Worm (Caenorhabditis elegans) whole organism, young adult: Measurements from ENCODE around the gene F13A2.10.

ENCODE experiments used
- B0261.1 ChIP-seq: sonication (generic microtip); optimal IDR thresholded peaks from 2 replicates; lab custom pipeline; 2016; ENCODE audit warnings: mild to moderate bottlenecking, missing genetic modification characterization, moderate library complexity, missing compliant biosample characterization
- C17E4.6 ChIP-seq: fragments of 200-800 bp; sonication (Bioruptor generic); IDR thresholded peaks from 2 replicates; pipeline ENCODE4 v1.3.6; 2022; ENCODE audit warnings: missing genetic modification reagents, missing genetic modification characterization, missing compliant biosample characterization
- D2030.7 ChIP-seq: fragments of 200-800 bp; sonication (Bioruptor generic); IDR thresholded peaks from 2 replicates; pipeline ENCODE4 v1.3.6; 2022; ENCODE audit warnings: missing genetic modification reagents, missing genetic modification characterization, missing compliant biosample characterization
- F23B12.7 ChIP-seq: sonication (generic microtip); optimal IDR thresholded peaks from 2 replicates; lab custom pipeline; 2017; ENCODE audit warnings: missing genetic modification characterization, mild to moderate bottlenecking, missing compliant biosample characterization, antibody characterized with exemption, moderate library complexity; ENCODE audit not compliant: insufficient read depth
- F57C9.4 ChIP-seq: sonication (generic microtip); optimal IDR thresholded peaks from 2 replicates; lab custom pipeline; 2017; ENCODE audit warnings: mild to moderate bottlenecking, missing genetic modification characterization, missing compliant biosample characterization
- K11D2.4 ChIP-seq: fragments of 200-800 bp; sonication (Bioruptor generic); IDR thresholded peaks from 2 replicates; pipeline ENCODE4 v1.3.6; 2022; ENCODE audit warnings: missing genetic modification reagents, missing genetic modification characterization, missing compliant biosample characterization
- Y56A3A.18 ChIP-seq: fragments of 200-800 bp; sonication (Bioruptor generic); IDR thresholded peaks from 2 replicates; pipeline ENCODE4 v1.3.6; 2022; ENCODE audit warnings: missing genetic modification reagents, missing genetic modification characterization, missing compliant biosample characterization
- Y67H2A.10 ChIP-seq: fragments of 200-800 bp; sonication (Bioruptor generic); conservative IDR thresholded peaks from 2 replicates; pipeline ENCODE4 v1.3.6; 2022; ENCODE audit warnings: missing genetic modification reagents, missing genetic modification characterization, missing compliant biosample characterization
- akir-1 ChIP-seq: fragments of 200-800 bp; sonication (Bioruptor generic); optimal IDR thresholded peaks from 2 replicates; lab custom pipeline; 2018; ENCODE audit warnings: mild to moderate bottlenecking, missing genetic modification characterization, moderate library complexity, missing compliant biosample characterization
- aptf-2 ChIP-seq: fragments of 200-800 bp; sonication (Bioruptor generic); conservative IDR thresholded peaks from 2 replicates; pipeline ENCODE4 v1.3.6; 2022; ENCODE audit warnings: missing genetic modification reagents, missing genetic modification characterization, missing compliant biosample characterization
- attf-5 ChIP-seq: fragments of 200-800 bp; sonication (Bioruptor generic); optimal IDR thresholded peaks from 2 replicates; lab custom pipeline; 2018; ENCODE audit warnings: mild to moderate bottlenecking, missing genetic modification characterization, missing compliant biosample characterization
- bed-1 ChIP-seq: fragments of 200-800 bp; sonication (Bioruptor generic); IDR thresholded peaks from 2 replicates; pipeline ENCODE4 v1.3.6; 2022; ENCODE audit warnings: missing genetic modification reagents, missing genetic modification characterization, missing compliant biosample characterization
- ccch-3 ChIP-seq: fragments of 200-800 bp; sonication (Bioruptor generic); optimal IDR thresholded peaks from 2 replicates; lab custom pipeline; 2018; ENCODE audit warnings: mild to moderate bottlenecking, missing genetic modification characterization, missing compliant biosample characterization
- cebp-1 ChIP-seq, 2 experiments: fragments of 200-800 bp in 1 of 2; sonication (Bioruptor generic) in 1 of 2; sonication (generic microtip) in 1 of 2; IDR thresholded peaks in 1 of 2; optimal IDR thresholded peaks in 1 of 2; 2 replicates each; pipeline versions ENCODE4 v1.3.6 to Lab custom; 2017 to 2022; ENCODE audit warnings: missing compliant biosample characterization in 2 of 2, missing genetic modification characterization in 2 of 2, mild to moderate bottlenecking in 1 of 2, missing genetic modification reagents in 1 of 2, moderate library complexity in 1 of 2
- cebp-2 ChIP-seq: fragments of 200-800 bp; sonication (Bioruptor generic); IDR thresholded peaks from 2 replicates; pipeline ENCODE4 v1.3.6; 2022; ENCODE audit warnings: missing genetic modification characterization, missing compliant biosample characterization
- ceh-100 ChIP-seq: fragments of 200-800 bp; sonication (Bioruptor generic); IDR thresholded peaks from 2 replicates; pipeline ENCODE4 v1.3.6; 2022; ENCODE audit warnings: missing genetic modification reagents, missing genetic modification characterization, missing compliant biosample characterization
- ceh-58 ChIP-seq: fragments of 200-800 bp; sonication (Bioruptor generic); IDR thresholded peaks from 2 replicates; pipeline ENCODE4 v1.3.6; 2022; ENCODE audit warnings: missing genetic modification characterization, missing compliant biosample characterization
- ceh-91 ChIP-seq: fragments of 200-800 bp; sonication (Bioruptor generic); IDR thresholded peaks from 2 replicates; pipeline ENCODE4 v1.3.6; 2022; ENCODE audit warnings: missing genetic modification reagents, missing genetic modification characterization, missing compliant biosample characterization
- dpl-1 ChIP-seq: fragments of 150-350 bp; optimal IDR thresholded peaks from 2 replicates; lab custom pipeline; 2014; ENCODE audit warnings: missing biosample characterization, missing genetic modification reagents, missing genetic modification characterization
- efl-1 ChIP-seq: fragments of 150-350 bp; optimal IDR thresholded peaks from 2 replicates; lab custom pipeline; 2014; ENCODE audit warnings: missing biosample characterization, missing genetic modification reagents, missing genetic modification characterization
- egl-18 ChIP-seq: fragments of 200-800 bp; sonication (Bioruptor generic); IDR thresholded peaks from 2 replicates; pipeline ENCODE4 v1.3.6; 2022; ENCODE audit warnings: missing genetic modification reagents, missing genetic modification characterization, missing compliant biosample characterization
- egrh-3 ChIP-seq: fragments of 200-800 bp; sonication (Bioruptor generic); IDR thresholded peaks from 2 replicates; pipeline ENCODE4 v1.3.6; 2022; ENCODE audit warnings: missing genetic modification reagents, missing genetic modification characterization, missing compliant biosample characterization
- let-607 ChIP-seq, 2 experiments: fragments of 200-800 bp in 1 of 2; sonication (Bioruptor generic) in 1 of 2; sonication (generic microtip) in 1 of 2; optimal IDR thresholded peaks; 2 replicates each; lab custom pipeline; 2016 to 2018; ENCODE audit warnings: mild to moderate bottlenecking in 2 of 2, missing compliant biosample characterization in 2 of 2, missing genetic modification characterization in 2 of 2, moderate library complexity in 2 of 2, missing genotype in 1 of 2
- lin-26 ChIP-seq: fragments of 200-800 bp; sonication (Bioruptor generic); IDR thresholded peaks from 2 replicates; pipeline ENCODE4 v1.3.6; 2022; ENCODE audit warnings: missing genetic modification reagents, missing genetic modification characterization, missing compliant biosample characterization
- lin-40 ChIP-seq: sonication (generic microtip); optimal IDR thresholded peaks from 2 replicates; lab custom pipeline; 2016; ENCODE audit warnings: missing genetic modification characterization, mild to moderate bottlenecking, missing compliant biosample characterization, missing genotype, missing genetic modification reagents
- lin-54 ChIP-seq: fragments of 200-800 bp; sonication (Bioruptor generic); optimal IDR thresholded peaks from 2 replicates; lab custom pipeline; 2018; ENCODE audit warnings: mild to moderate bottlenecking, missing genetic modification characterization, missing compliant biosample characterization
- madf-3 ChIP-seq: fragments of 200-800 bp; sonication (Bioruptor generic); IDR thresholded peaks from 2 replicates; pipeline ENCODE4 v1.3.6; 2022; ENCODE audit warnings: missing genetic modification reagents, missing genetic modification characterization, missing compliant biosample characterization
- nhr-80 ChIP-seq: sonication (generic microtip); optimal IDR thresholded peaks from 2 replicates; lab custom pipeline; 2016; ENCODE audit warnings: missing genetic modification characterization, missing compliant biosample characterization
- rec-8 ChIP-seq, 2 experiments: sonication (generic microtip); optimal IDR thresholded peaks; 2 replicates each; lab custom pipeline; 2016; ENCODE audit warnings: mild to moderate bottlenecking in 2 of 2, missing genetic modification characterization in 2 of 2, missing genetic modification reagents in 2 of 2, missing genotype in 2 of 2, missing biosample characterization in 1 of 2, missing compliant biosample characterization in 1 of 2, moderate library complexity in 1 of 2
- sea-2 ChIP-seq: fragments of 200-800 bp; sonication (Bioruptor generic); IDR thresholded peaks from 2 replicates; pipeline ENCODE4 v1.3.6; 2022; ENCODE audit warnings: missing genetic modification characterization, missing compliant biosample characterization
- snpc-1.1 ChIP-seq: sonication (generic microtip); optimal IDR thresholded peaks from 2 replicates; lab custom pipeline; 2017; ENCODE audit warnings: missing genetic modification characterization, mild to moderate bottlenecking, missing compliant biosample characterization, antibody characterized with exemption, moderate library complexity, missing genotype, missing genetic modification reagents; ENCODE audit not compliant: insufficient read depth
- snpc-1.3 ChIP-seq: sonication (generic microtip); optimal IDR thresholded peaks from 2 replicates; lab custom pipeline; 2017; ENCODE audit warnings: missing genetic modification characterization, mild to moderate bottlenecking, missing compliant biosample characterization, antibody characterized with exemption, moderate library complexity, missing genotype, missing genetic modification reagents; ENCODE audit not compliant: insufficient read depth
- snpc-4 ChIP-seq, 5 experiments: fragments of 150-350 bp in 1 of 5; sonication (generic microtip) in 4 of 5; optimal IDR thresholded peaks; 2 replicates each; lab custom pipeline; 2014 to 2018; ENCODE audit warnings: missing genetic modification characterization in 5 of 5, missing biosample characterization in 3 of 5, antibody characterized with exemption in 2 of 5, mild to moderate bottlenecking in 2 of 5, missing compliant biosample characterization in 2 of 5, missing genotype in 2 of 5, moderate library complexity in 2 of 5, missing genetic modification reagents in 1 of 5
- somi-1 ChIP-seq: fragments of 200-800 bp; sonication (Bioruptor generic); optimal IDR thresholded peaks from 2 replicates; lab custom pipeline; 2018; ENCODE audit warnings: mild to moderate bottlenecking, missing genetic modification characterization, missing compliant biosample characterization
- tbx-9 ChIP-seq: sonication (generic microtip); optimal IDR thresholded peaks from 2 replicates; lab custom pipeline; 2016; ENCODE audit warnings: borderline replicate concordance, missing genetic modification characterization, inconsistent platforms, missing compliant biosample characterization
- xnd-1 ChIP-seq: sonication (generic microtip); optimal IDR thresholded peaks from 2 replicates; lab custom pipeline; 2016; ENCODE audit warnings: missing genotype, missing genetic modification reagents, missing genetic modification characterization, missing compliant biosample characterization
- ztf-26 ChIP-seq: sonication (generic microtip); optimal IDR thresholded peaks from 2 replicates; lab custom pipeline; 2017; ENCODE audit warnings: missing genetic modification characterization, missing compliant biosample characterization

Gene F13A2.10

DNA sequence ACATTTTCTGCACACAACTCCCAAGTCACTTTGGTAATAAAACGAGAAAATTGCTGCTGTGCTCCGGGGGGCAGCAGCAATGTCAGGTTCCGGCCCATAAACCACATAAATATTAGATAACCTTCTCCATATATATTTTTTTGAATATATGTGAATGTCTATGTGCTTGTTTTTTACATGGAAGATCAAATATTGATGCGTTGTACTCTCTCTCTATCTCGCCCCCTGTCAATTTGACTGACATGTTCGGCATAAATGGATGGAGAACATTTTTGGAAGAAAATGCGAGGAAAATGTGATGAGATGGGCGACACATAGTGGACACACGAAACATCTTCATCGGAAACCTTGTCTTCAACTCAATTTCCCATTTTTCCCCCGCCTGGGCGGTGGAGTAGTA is 26.1 kb downstream of the F13A2.10 start:
- TF ChIP-seq let-607 (tag; optimal IDR thresholded peaks at IDR 0.05; lab: Kevin White, UChicago) (peak in 1 of 2 experiments; percentile 62), ceh-91 (GFP tag; lab: Robert Waterston, UW) (no peak), nhr-80 (tag; lab: Kevin White, UChicago) (peak; percentile 24)

DNA sequence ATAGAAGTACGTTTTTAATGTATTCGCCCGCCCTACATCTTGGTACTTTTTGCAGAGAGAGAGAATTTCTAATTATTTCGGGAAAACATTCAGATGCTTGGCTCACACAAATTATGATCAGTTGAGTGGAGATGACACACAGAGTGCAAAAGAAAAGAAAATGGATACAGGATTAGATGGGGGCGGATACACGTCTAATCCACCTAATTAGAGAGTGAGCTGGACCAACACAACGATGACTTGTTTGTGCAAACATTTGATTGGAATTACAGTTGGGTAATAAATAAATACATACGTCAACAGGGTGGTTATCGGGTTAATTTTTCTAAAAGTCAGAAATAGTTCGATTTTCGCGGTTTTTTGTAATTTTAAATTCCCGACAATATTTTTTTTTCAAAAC is 26.9 kb downstream of the F13A2.10 start:
- TF ChIP-seq rec-8 (tag; optimal IDR thresholded peaks at IDR 0.05; lab: Kevin White, UChicago) (no peak), snpc-1.1 (tag; lab: Kevin White, UChicago) (no peak), egl-18 (GFP tag; lab: Robert Waterston, UW) (no peak), ceh-58 (no peak), nhr-80 (tag; lab: Kevin White, UChicago) (no peak), Y56A3A.18 (GFP tag; lab: Robert Waterston, UW) (no peak), tbx-9 (tag; lab: Kevin White, UChicago) (no peak), xnd-1 (tag; lab: Kevin White, UChicago) (no peak), let-607 (tag; optimal IDR thresholded peaks at IDR 0.05; lab: Kevin White, UChicago) (no peak), B0261.1 (tag; lab: Kevin White, UChicago) (no peak), madf-3 (GFP tag; lab: Robert Waterston, UW) (no peak), egrh-3 (GFP tag; lab: Robert Waterston, UW) (no peak)

DNA sequence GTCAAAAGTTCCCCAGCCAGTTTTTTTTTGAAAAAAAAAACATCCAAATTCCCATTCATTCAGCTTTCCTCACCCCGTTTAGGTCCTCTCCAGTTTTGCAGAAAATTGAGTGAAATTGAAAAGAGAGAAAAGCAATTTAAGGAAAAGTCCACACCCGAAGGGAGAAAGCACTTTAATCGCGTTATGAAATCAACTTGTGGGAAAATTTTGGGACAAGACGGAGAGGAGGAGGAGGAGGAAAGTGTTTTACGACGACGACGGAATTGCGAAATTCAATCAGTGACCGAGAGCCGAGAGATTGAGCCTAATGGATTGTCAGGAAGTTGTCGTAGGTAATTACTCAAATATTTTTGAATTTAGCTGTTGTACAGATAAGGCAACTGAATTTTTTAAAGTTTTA is 28.7 kb downstream of the F13A2.10 start:
- no peak for TF ChIP-seq let-607 (tag; optimal IDR thresholded peaks at IDR 0.05; lab: Kevin White, UChicago)
- TF ChIP-seq cebp-1 (GFP tag; IDR thresholded peaks at IDR 0.05; lab: Robert Waterston, UW) = peak; percentile 65; the same call in 1 of the 2 replicates
- peak; percentile 94 for TF ChIP-seq cebp-1 (tag; optimal IDR thresholded peaks at IDR 0.05; lab: Kevin White, UChicago)
- no peak for TF ChIP-seq D2030.7
- no peak for TF ChIP-seq attf-5
- TF ChIP-seq bed-1 (GFP tag; lab: Robert Waterston, UW) = no peak

DNA sequence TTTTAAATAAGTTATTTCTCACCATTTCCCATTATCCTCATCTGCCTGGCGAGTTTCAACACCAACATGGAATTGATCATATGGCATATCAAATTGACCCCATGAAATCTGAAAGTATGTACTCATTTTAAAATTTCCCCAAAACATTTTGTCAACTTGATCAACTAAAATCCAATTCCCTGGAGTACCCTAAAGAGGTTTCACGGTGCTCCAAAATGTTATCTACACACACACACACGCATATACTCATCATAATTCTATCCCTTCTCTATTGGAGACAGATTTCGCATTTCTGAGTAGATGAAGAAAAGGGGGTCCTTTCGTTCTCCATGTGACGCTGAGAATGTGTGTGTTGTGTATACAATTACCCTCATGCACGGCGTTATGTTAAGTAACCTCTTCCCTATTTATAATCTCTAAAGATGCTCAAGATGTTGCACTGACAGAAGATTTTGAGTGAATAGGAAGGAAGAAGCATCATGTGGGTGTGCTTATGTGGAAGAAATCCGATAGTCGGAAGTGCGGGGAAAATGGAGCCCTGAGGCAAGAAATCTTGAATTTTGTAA is 29.9 kb downstream of the F13A2.10 start:
- TF ChIP-seq ztf-26 (tag; lab: Kevin White, UChicago) (no peak), F57C9.4 (tag; lab: Kevin White, UChicago) (no peak), somi-1 (no peak), K11D2.4 (GFP tag; lab: Robert Waterston, UW) (no peak), akir-1 (GFP tag; lab: Kevin White, UChicago) (no peak), ccch-3 (GFP tag; lab: Kevin White, UChicago) (no peak)

DNA sequence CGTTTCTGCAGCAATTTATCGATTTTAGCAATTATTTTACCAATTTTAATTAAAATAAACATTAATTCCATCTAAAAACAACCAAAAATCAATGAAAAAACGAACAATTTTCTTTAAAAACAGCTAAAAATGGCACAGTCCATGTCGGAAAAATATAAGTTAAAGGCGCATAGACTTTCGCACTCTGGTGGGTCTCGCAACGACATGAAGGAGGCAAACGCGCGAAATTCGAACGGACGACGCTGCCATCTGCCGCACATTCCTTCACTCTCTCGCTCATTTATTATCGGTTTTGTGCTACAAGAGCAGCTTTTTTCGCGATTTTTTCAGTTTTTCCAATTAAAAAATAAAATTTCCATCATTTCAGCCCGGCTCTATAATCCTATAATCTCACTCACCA is 39.3 kb downstream of the F13A2.10 start, which contains the start of gene mcm-7:
Gene mcm-7 (plus strand): TSS at position 368 of the 400 bp plus-strand sequence.
- no peak for TF ChIP-seq cebp-1 (GFP tag; IDR thresholded peaks at IDR 0.05; lab: Robert Waterston, UW)
- peak; percentile 41 for TF ChIP-seq cebp-1 (tag; optimal IDR thresholded peaks at IDR 0.05; lab: Kevin White, UChicago)
- peak; percentile 27 for TF ChIP-seq snpc-1.3 (tag; lab: Kevin White, UChicago)
- TF ChIP-seq snpc-4 (GFP tag; optimal IDR thresholded peaks at IDR 0.05; lab: Kevin White, UChicago) = no peak
- peak in 2 of 4 experiments; percentile 49 to 59 for TF ChIP-seq snpc-4 (tag; optimal IDR thresholded peaks at IDR 0.05; lab: Kevin White, UChicago)
- TF ChIP-seq F23B12.7 (tag; lab: Kevin White, UChicago) = peak; percentile 45
- no peak for TF ChIP-seq sea-2 (GFP tag; lab: Robert Waterston, UW)
- no peak for TF ChIP-seq somi-1
- no peak for TF ChIP-seq lin-26 (GFP tag; lab: Robert Waterston, UW)
- no peak for TF ChIP-seq bed-1 (GFP tag; lab: Robert Waterston, UW)
- TF ChIP-seq lin-54 (GFP tag; lab: Kevin White, UChicago) = peak; percentile 86
- no peak for TF ChIP-seq let-607 (tag; optimal IDR thresholded peaks at IDR 0.05; lab: Kevin White, UChicago)
- peak; percentile 79 for TF ChIP-seq dpl-1 (GFP tag; lab: Kevin White, UChicago)
- no peak for TF ChIP-seq ceh-100 (GFP tag; lab: Robert Waterston, UW)
- no peak for TF ChIP-seq cebp-2 (GFP tag; lab: Robert Waterston, UW)
- TF ChIP-seq aptf-2 (GFP tag; lab: Robert Waterston, UW) = no peak
- no peak for TF ChIP-seq Y56A3A.18 (GFP tag; lab: Robert Waterston, UW)
- peak; percentile 30 for TF ChIP-seq snpc-1.1 (tag; lab: Kevin White, UChicago)
- peak; percentile 93 for TF ChIP-seq efl-1 (GFP tag; lab: Kevin White, UChicago)
- no peak for TF ChIP-seq K11D2.4 (GFP tag; lab: Robert Waterston, UW)
- TF ChIP-seq Y67H2A.10 = no peak
- no peak for TF ChIP-seq C17E4.6 (GFP tag; lab: Robert Waterston, UW)
- TF ChIP-seq lin-40 = no peak
